Fruit fly (Drosophila melanogaster) whole organism, prepupa: Measurements from ENCODE around the gene arx.

Experiments used
- CG11294 ChIP-seq: fragments of 200-800 bp; sonication (Bioruptor generic); IDR thresholded peaks from 2 replicates; pipeline ENCODE4 v1.3.6; 2022; ENCODE audit warnings: missing biosample characterization, missing genetic modification characterization
- CG11902 ChIP-seq: fragments of 200-800 bp; sonication (Bioruptor generic); optimal IDR thresholded peaks from 3 replicates; lab custom pipeline; 2016; ENCODE audit warnings: missing biosample characterization, missing genetic modification characterization
- CG16779 ChIP-seq: fragments of 200-800 bp; sonication (Bioruptor generic); optimal IDR thresholded peaks from 3 replicates; lab custom pipeline; 2017; ENCODE audit warnings: missing biosample characterization, mild to moderate bottlenecking, missing genetic modification characterization
- CG31627 ChIP-seq: fragments of 200-800 bp; sonication (Bioruptor generic); optimal IDR thresholded peaks from 3 replicates; lab custom pipeline; 2016; ENCODE audit warnings: missing biosample characterization, missing genetic modification characterization
- CG32006 ChIP-seq: fragments of 200-800 bp; sonication (Bioruptor generic); optimal IDR thresholded peaks from 3 replicates; lab custom pipeline; 2017; ENCODE audit warnings: missing biosample characterization, mild to moderate bottlenecking, missing genetic modification characterization
- CG7368 ChIP-seq: fragments of 200-800 bp; sonication (Bioruptor generic); optimal IDR thresholded peaks from 3 replicates; lab custom pipeline; 2016; ENCODE audit warnings: missing biosample characterization, missing genetic modification characterization
- Ets21C ChIP-seq: fragments of 200-800 bp; sonication (Bioruptor generic); optimal IDR thresholded peaks from 3 replicates; lab custom pipeline; 2016; ENCODE audit warnings: missing biosample characterization, missing genetic modification characterization
- Ets96B ChIP-seq: fragments of 200-800 bp; optimal IDR thresholded peaks from 2 replicates; lab custom pipeline; 2019; ENCODE audit warnings: missing biosample characterization, mild to moderate bottlenecking, missing genetic modification characterization, moderate library complexity
- Hr39 ChIP-seq: fragments of 200-800 bp; sonication (Bioruptor generic); optimal IDR thresholded peaks from 2 replicates; lab custom pipeline; 2016; ENCODE audit warnings: missing biosample characterization, missing genetic modification characterization
- OdsH ChIP-seq: fragments of 200-800 bp; sonication (Bioruptor generic); optimal IDR thresholded peaks from 3 replicates; lab custom pipeline; 2016; ENCODE audit warnings: missing biosample characterization, missing genetic modification characterization
- cyc ChIP-seq: fragments of 200-800 bp; sonication (Bioruptor generic); optimal IDR thresholded peaks from 3 replicates; lab custom pipeline; 2016; ENCODE audit warnings: missing biosample characterization, missing genetic modification characterization
- fd85E ChIP-seq: fragments of 200-800 bp; sonication (Bioruptor generic); optimal IDR thresholded peaks from 3 replicates; lab custom pipeline; 2016; ENCODE audit warnings: missing biosample characterization, missing genetic modification characterization

DNA sequence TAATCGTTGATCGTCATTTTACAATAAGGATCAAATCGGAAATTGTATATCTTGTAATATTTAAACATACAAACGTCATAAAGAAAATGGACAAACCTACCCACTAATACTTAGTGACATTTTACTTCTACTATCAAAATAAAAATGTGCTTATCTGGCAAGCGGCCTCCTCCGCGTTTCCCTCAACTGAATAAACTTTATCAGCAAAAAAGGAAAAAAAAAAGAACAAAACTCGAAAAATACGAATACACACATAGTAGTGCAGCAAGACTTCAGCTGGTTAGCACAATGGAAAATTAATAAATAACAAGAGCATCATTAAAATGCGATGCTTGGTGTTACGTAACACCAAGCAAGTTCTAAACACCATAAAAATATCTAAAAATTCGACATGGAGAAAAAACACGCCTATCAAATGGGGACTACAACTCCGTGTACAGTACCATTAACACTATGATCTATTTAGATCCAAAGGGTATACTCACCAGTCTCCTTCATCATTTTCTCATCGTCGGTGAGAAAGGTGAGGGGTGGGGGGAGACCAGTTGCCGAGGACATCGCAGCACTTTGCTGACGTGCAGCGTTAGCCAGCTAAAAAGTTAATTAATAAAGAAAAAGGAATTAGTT is 3.8 kb downstream of the arx start:
- TF ChIP-seq OdsH (GFP tag; lab: Kevin White, UChicago) = no peak
- TF ChIP-seq cyc (GFP tag; lab: Kevin White, UChicago) = no peak
- no peak for TF ChIP-seq Ets21C (GFP tag; lab: Kevin White, UChicago)
- TF ChIP-seq CG11294 (GFP tag; lab: Robert Waterston, UW) = no peak
- TF ChIP-seq Hr39 = no peak
- TF ChIP-seq Ets96B (tag; lab: Kevin White, UChicago) = no peak
- no peak for TF ChIP-seq CG7368 (GFP tag; lab: Kevin White, UChicago)
- no peak for TF ChIP-seq CG16779 (tag; lab: Kevin White, UChicago)
- no peak for TF ChIP-seq CG11902
- no peak for TF ChIP-seq CG31627 (GFP tag; lab: Kevin White, UChicago)
- no peak for TF ChIP-seq CG32006 (GFP tag; lab: Kevin White, UChicago)
- TF ChIP-seq fd85E (GFP tag; lab: Kevin White, UChicago) = no peak
